Worm (Caenorhabditis elegans): Measurements from ENCODE around the gene ZK1307.8.

ZK1307.8 gene

ce11 chrII:9646122-9646555 lies 21.7 kb downstream of the ZK1307.8 start (continued):
- TF ChIP-seq dpl-1 (GFP tag; optimal IDR thresholded peaks at IDR 0.05) (peak; percentile 40 to 53 (median 50)), egl-13 (tag; optimal IDR thresholded peaks at IDR 0.05) (no peak), efl-1 (optimal IDR thresholded peaks at IDR 0.05) (peak; percentile 70 to 76), efl-1 (GFP tag; optimal IDR thresholded peaks at IDR 0.05 in 1 of 2) (peak; percentile 9 to 86), skn-1 (tag; optimal IDR thresholded peaks at IDR 0.05) (peak; percentile 56), nhr-84 (tag; optimal IDR thresholded peaks at IDR 0.05) (no peak), dsc-1 (tag; optimal IDR thresholded peaks at IDR 0.05) (no peak), mab-9 (GFP tag; IDR thresholded peaks at IDR 0.05) (no peak), grh-1 (GFP tag; IDR thresholded peaks at IDR 0.05) (no peak), elt-3 (tag; optimal IDR thresholded peaks at IDR 0.05) (peak in 2 of 6 experiments; percentile 33 to 59), C16A3.4 (tag; optimal IDR thresholded peaks at IDR 0.05) (peak; percentile 15), nhr-76 (tag; optimal IDR thresholded peaks at IDR 0.05) (no peak), fkh-8 (tag; optimal IDR thresholded peaks at IDR 0.05) (peak; percentile 23), lin-35 (GFP tag; optimal IDR thresholded peaks at IDR 0.05) (peak; percentile 52 to 68), zag-1 (tag; optimal IDR thresholded peaks at IDR 0.05) (no peak), ceh-63 (GFP tag; optimal IDR thresholded peaks at IDR 0.05) (no peak), nhr-12 (tag; optimal IDR thresholded peaks at IDR 0.05) (no peak), nhr-19 (GFP tag; conservative IDR thresholded peaks at IDR 0.05) (peak; percentile 60), lir-3 (tag; optimal IDR thresholded peaks at IDR 0.05; ENCODE audit: poor library complexity) (peak; percentile 40), snpc-4 (tag; optimal IDR thresholded peaks at IDR 0.05) (no peak), ceh-88 (GFP tag; IDR thresholded peaks at IDR 0.05) (no peak), sup-37 (GFP tag; optimal IDR thresholded peaks at IDR 0.05) (no peak), nhr-237 (tag; optimal IDR thresholded peaks at IDR 0.05) (peak; percentile 49), lin-15B (tag; optimal IDR thresholded peaks at IDR 0.05) (no peak), sptf-1 (tag; optimal IDR thresholded peaks at IDR 0.05) (no peak), pax-3 (tag; optimal IDR thresholded peaks at IDR 0.05) (peak; percentile 34), blmp-1 (tag; optimal IDR thresholded peaks at IDR 0.05) (peak; percentile 95), nhr-11 (tag; optimal IDR thresholded peaks at IDR 0.05) (peak; percentile 56), lin-13 (GFP tag; optimal IDR thresholded peaks at IDR 0.05) (peak; percentile 29), lin-14 (GFP tag; optimal IDR thresholded peaks at IDR 0.05) (peak; percentile 97), ces-1 (GFP tag; optimal IDR thresholded peaks at IDR 0.05) (no peak), nhr-20 (tag; optimal IDR thresholded peaks at IDR 0.05) (peak; percentile 94), nhr-47 (tag; optimal IDR thresholded peaks at IDR 0.05) (peak; percentile 60), egl-27 (tag; optimal IDR thresholded peaks at IDR 0.05) (no peak), rnt-1 (tag; optimal IDR thresholded peaks at IDR 0.05) (peak; percentile 74), nhr-90 (tag; optimal IDR thresholded peaks at IDR 0.05; ENCODE audit: poor library complexity) (peak; percentile 50)

- TF ChIP-seq dpl-1 (GFP tag; optimal IDR thresholded peaks at IDR 0.05): peak in 1 of 3 experiments; percentile 25
- TF ChIP-seq sup-37 (GFP tag; optimal IDR thresholded peaks at IDR 0.05): no peak
- TF ChIP-seq nhr-28 (tag; optimal IDR thresholded peaks at IDR 0.05): no peak
- TF ChIP-seq tlp-1 (tag; optimal IDR thresholded peaks at IDR 0.05): no peak
- peak in 1 of 2 experiments; percentile 21 for TF ChIP-seq efl-1 (optimal IDR thresholded peaks at IDR 0.05)
- peak; percentile 7 to 70 for TF ChIP-seq efl-1 (GFP tag; optimal IDR thresholded peaks at IDR 0.05 in 1 of 2)
- peak; percentile 40 for TF ChIP-seq nhr-71 (tag; optimal IDR thresholded peaks at IDR 0.05)
- no peak for TF ChIP-seq sptf-1 (tag; optimal IDR thresholded peaks at IDR 0.05)
- TF ChIP-seq unc-30 (tag; optimal IDR thresholded peaks at IDR 0.05): no peak
- no peak for TF ChIP-seq aha-1 (tag; optimal IDR thresholded peaks at IDR 0.05)
- TF ChIP-seq unc-130 (tag; optimal IDR thresholded peaks at IDR 0.05): no peak
- no peak for TF ChIP-seq nhr-11 (tag; optimal IDR thresholded peaks at IDR 0.05)
- no peak for TF ChIP-seq fkh-10 (GFP tag; optimal IDR thresholded peaks at IDR 0.05)
- TF ChIP-seq Y116A8C.19 (tag; optimal IDR thresholded peaks at IDR 0.05; ENCODE audit: borderline replicate concordance): no peak
- no peak for TF ChIP-seq fkh-4 (tag; optimal IDR thresholded peaks at IDR 0.05; ENCODE audit: borderline replicate concordance)
- no peak for TF ChIP-seq sox-4 (tag; optimal IDR thresholded peaks at IDR 0.05)
- TF ChIP-seq ces-1 (GFP tag; optimal IDR thresholded peaks at IDR 0.05): no peak
- TF ChIP-seq ceh-88 (GFP tag; IDR thresholded peaks at IDR 0.05): no peak
- no peak for TF ChIP-seq ceh-63 (GFP tag; optimal IDR thresholded peaks at IDR 0.05)
- TF ChIP-seq fkh-8 (tag; optimal IDR thresholded peaks at IDR 0.05): no peak
- no peak for TF ChIP-seq ama-1 (optimal IDR thresholded peaks at IDR 0.05)
- TF ChIP-seq lir-3 (tag; optimal IDR thresholded peaks at IDR 0.05; ENCODE audit: poor library complexity): no peak
- peak; percentile 62 for TF ChIP-seq lin-14 (GFP tag; optimal IDR thresholded peaks at IDR 0.05)
- TF ChIP-seq zag-1 (tag; optimal IDR thresholded peaks at IDR 0.05): no peak
- TF ChIP-seq nhr-12 (tag; optimal IDR thresholded peaks at IDR 0.05): no peak
- TF ChIP-seq mep-1 (tag; optimal IDR thresholded peaks at IDR 0.05): peak; percentile 7
- no peak for TF ChIP-seq swsn-7 (tag; optimal IDR thresholded peaks at IDR 0.05)
These were observed 22.8 kb downstream of the ZK1307.8 start, which contains the start of gene sqv-8 for ce11 chrII:9646928-9647838. Gene sqv-8 (plus strand): TSS chrII:9646978.

All from whole organism, L1 larva.